Worm (Caenorhabditis elegans): ENCODE data around the gene srlf-1.

DNA sequence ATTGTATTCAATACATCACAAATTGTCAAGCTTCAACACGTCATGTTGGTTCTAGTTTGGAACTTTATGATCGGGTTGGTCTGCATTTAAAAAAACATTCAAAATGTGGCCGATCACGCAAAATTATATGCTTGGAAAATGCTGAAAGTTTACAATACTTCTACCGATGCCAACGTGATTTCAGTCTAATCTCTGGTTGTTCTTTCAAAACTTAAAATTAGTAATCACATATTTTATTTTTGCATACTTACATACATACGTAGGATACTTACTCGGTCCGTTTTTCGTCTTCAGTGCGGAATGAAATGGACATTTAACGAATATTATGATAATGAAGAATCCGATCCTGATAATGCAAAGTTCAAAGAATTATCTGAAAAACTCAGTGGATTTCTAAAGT lies 34.7 kb downstream of the srlf-1 start, which contains the start of gene srw-62:
- TF ChIP-seq nhr-12 (tag; optimal IDR thresholded peaks at IDR 0.05) (no peak), mep-1 (tag; optimal IDR thresholded peaks at IDR 0.05) (no peak), lin-13 (tag; optimal IDR thresholded peaks at IDR 0.05) (no peak)
